Worm (Caenorhabditis elegans) whole organism, mixed stage, embryonic: ENCODE measurements around the gene C36A4.10.
"Not testable (repeated sequence)": the region's sequence is repeated elsewhere in the genome, so short reads cannot be mapped to it uniquely, and the experiment has no call there.

Experiments used
- bed-3 ChIP-seq: fragments of 200-800 bp; sonication (Bioruptor generic); optimal IDR thresholded peaks from 3 replicates; lab custom pipeline; 2018; ENCODE audit warnings: mild to moderate bottlenecking, missing genetic modification characterization, moderate library complexity, missing compliant biosample characterization
- blmp-1 ChIP-seq: fragments of 150-350 bp; optimal IDR thresholded peaks from 2 replicates; lab custom pipeline; 2014; ENCODE audit warnings: missing biosample characterization, missing genetic modification characterization
- ceh-39 ChIP-seq: fragments of 150-350 bp; optimal IDR thresholded peaks from 2 replicates; lab custom pipeline; 2014; ENCODE audit warnings: missing biosample characterization, missing genetic modification characterization
- ceh-43 ChIP-seq: fragments of 200-800 bp; sonication (Bioruptor generic); optimal IDR thresholded peaks from 2 replicates; lab custom pipeline; 2018; ENCODE audit warnings: mild to moderate bottlenecking, missing genetic modification characterization, moderate library complexity, missing compliant biosample characterization
- ceh-83 ChIP-seq: fragments of 200-800 bp; sonication (Bioruptor generic); optimal IDR thresholded peaks from 2 replicates; lab custom pipeline; 2018; ENCODE audit warnings: mild to moderate bottlenecking, missing genetic modification characterization, missing compliant biosample characterization
- ces-1 ChIP-seq: fragments of 150-350 bp; optimal IDR thresholded peaks from 2 replicates; lab custom pipeline; 2014; ENCODE audit warnings: missing biosample characterization, missing genetic modification reagents, missing genetic modification characterization
- cnd-1 ChIP-seq: fragments of 200-800 bp; sonication (Bioruptor generic); optimal IDR thresholded peaks from 2 replicates; lab custom pipeline; 2018; ENCODE audit warnings: mild to moderate bottlenecking, missing genetic modification characterization, missing compliant biosample characterization
- drap-1 ChIP-seq: fragments of 200-800 bp; sonication (Bioruptor generic); optimal IDR thresholded peaks from 3 replicates; lab custom pipeline; 2018; ENCODE audit warnings: mild to moderate bottlenecking, missing genetic modification characterization, missing compliant biosample characterization
- elt-1 ChIP-seq: sonication (generic microtip); optimal IDR thresholded peaks from 2 replicates; lab custom pipeline; 2017; ENCODE audit warnings: missing genetic modification characterization, mild to moderate bottlenecking, missing compliant biosample characterization, antibody characterized with exemption, moderate library complexity, borderline replicate concordance; ENCODE audit not compliant: insufficient read depth
- elt-3 ChIP-seq: fragments of 150-350 bp; optimal IDR thresholded peaks from 2 replicates; lab custom pipeline; 2014; ENCODE audit warnings: missing biosample characterization, missing genetic modification characterization
- flh-1 ChIP-seq: fragments of 200-800 bp; sonication (Bioruptor generic); optimal IDR thresholded peaks from 2 replicates; lab custom pipeline; 2018; ENCODE audit warnings: mild to moderate bottlenecking, missing genetic modification characterization, moderate library complexity, missing compliant biosample characterization
- ham-2 ChIP-seq: fragments of 200-800 bp; sonication (Bioruptor generic); optimal IDR thresholded peaks from 2 replicates; lab custom pipeline; 2018; ENCODE audit warnings: mild to moderate bottlenecking, missing genetic modification characterization, missing compliant biosample characterization
- hlh-1 ChIP-seq: fragments of 150-350 bp; optimal IDR thresholded peaks from 2 replicates; lab custom pipeline; 2014; ENCODE audit warnings: missing biosample characterization, missing genetic modification reagents, missing genetic modification characterization
- lsy-2 ChIP-seq: fragments of 150-350 bp; optimal IDR thresholded peaks from 2 replicates; lab custom pipeline; 2014; ENCODE audit warnings: missing biosample characterization, missing genetic modification characterization
- mep-1 ChIP-seq: fragments of 150-350 bp; optimal IDR thresholded peaks from 2 replicates; lab custom pipeline; 2017; ENCODE audit warnings: missing biosample characterization, missing genetic modification reagents, missing genetic modification characterization, inconsistent platforms
- mls-2 ChIP-seq: sonication (generic microtip); optimal IDR thresholded peaks from 2 replicates; lab custom pipeline; 2016; ENCODE audit warnings: mild to moderate bottlenecking, missing genetic modification characterization, moderate library complexity, missing compliant biosample characterization
- nhr-12 ChIP-seq: fragments of 150-350 bp; optimal IDR thresholded peaks from 2 replicates; lab custom pipeline; 2014; ENCODE audit warnings: missing biosample characterization, missing genetic modification characterization
- nhr-76 ChIP-seq: sonication (generic microtip); optimal IDR thresholded peaks from 2 replicates; lab custom pipeline; 2017; ENCODE audit warnings: missing biosample characterization, missing genetic modification characterization
- pha-4 ChIP-seq: fragments of 150-350 bp; optimal IDR thresholded peaks from 2 replicates; lab custom pipeline; 2018; ENCODE audit warnings: missing biosample characterization, missing genetic modification reagents, missing genetic modification characterization
- sem-2 ChIP-seq: fragments of 200-800 bp; sonication (Bioruptor generic); optimal IDR thresholded peaks from 2 replicates; lab custom pipeline; 2018; ENCODE audit warnings: mild to moderate bottlenecking, missing genetic modification characterization, missing compliant biosample characterization
- snpc-4 ChIP-seq: fragments of 150-350 bp; optimal IDR thresholded peaks from 2 replicates; lab custom pipeline; 2014; ENCODE audit warnings: missing biosample characterization, missing genetic modification characterization
- tbx-8 ChIP-seq: fragments of 200-800 bp; sonication (Bioruptor generic); optimal IDR thresholded peaks from 2 replicates; lab custom pipeline; 2018; ENCODE audit warnings: mild to moderate bottlenecking, missing genetic modification characterization, moderate library complexity, missing compliant biosample characterization
- unc-39 ChIP-seq: fragments of 150-350 bp; optimal IDR thresholded peaks from 2 replicates; lab custom pipeline; 2014; ENCODE audit warnings: missing biosample characterization, missing genetic modification characterization
- unc-62 ChIP-seq: fragments of 150-350 bp; optimal IDR thresholded peaks from 2 replicates; lab custom pipeline; 2014; ENCODE audit warnings: missing biosample characterization, missing genetic modification reagents, missing genetic modification characterization
- zip-8 ChIP-seq: fragments of 150-350 bp; optimal IDR thresholded peaks from 2 replicates; lab custom pipeline; 2014; ENCODE audit warnings: missing biosample characterization, missing genetic modification characterization
- ztf-11 ChIP-seq: fragments of 150-350 bp; optimal IDR thresholded peaks from 2 replicates; lab custom pipeline; 2014; ENCODE audit warnings: missing biosample characterization, missing genetic modification characterization

Gene C36A4.10

DNA sequence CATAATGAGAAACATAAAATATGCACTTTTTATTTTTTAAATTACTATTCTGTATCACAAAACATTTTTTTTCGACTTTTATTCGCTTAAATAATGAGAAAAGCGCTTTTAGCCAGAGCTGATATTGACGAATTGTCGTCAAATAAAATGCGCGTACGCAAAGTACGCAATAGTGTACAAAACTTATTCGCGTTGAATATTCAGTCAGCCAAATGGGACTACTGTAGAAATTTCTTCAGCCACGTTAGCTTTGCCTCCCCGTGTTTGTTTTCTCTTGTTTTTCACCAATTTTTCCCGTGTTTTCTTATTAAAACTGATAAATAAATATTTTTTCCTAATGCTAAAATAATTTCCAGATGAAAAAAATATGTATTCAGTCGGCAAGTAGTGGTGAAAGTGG is 25.7 kb upstream of the C36A4.10 start:
- TF ChIP-seq lsy-2 = peak; percentile 88
- TF ChIP-seq, all 35 proteins: peak for 1; not testable (repeated sequence) for 34

DNA sequence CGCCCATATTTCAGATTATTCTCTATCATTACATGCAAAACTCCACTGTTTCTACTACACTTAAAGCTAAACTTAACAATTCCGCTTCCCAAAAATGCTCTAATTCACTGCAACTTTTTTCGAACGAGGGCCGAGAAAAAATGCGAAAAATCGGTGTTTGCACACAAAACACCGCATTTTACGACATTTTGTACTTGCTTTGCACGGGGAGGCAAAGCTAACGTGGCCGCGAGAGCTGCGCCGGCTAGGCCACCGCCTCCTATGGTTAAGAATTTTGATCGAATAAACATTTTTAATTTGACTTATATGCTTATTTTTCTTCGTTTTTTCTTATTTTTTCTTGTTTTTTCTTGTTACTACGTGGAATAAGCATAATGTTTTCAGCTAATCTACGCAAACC is 23.6 kb upstream of the C36A4.10 start:
- TF ChIP-seq lsy-2 = peak; percentile 52

- not testable (repeated sequence) for TF ChIP-seq flh-1, tbx-8, bed-3 (GFP tag; lab: Kevin White, UChicago)
Measured at ce11 chrIII:3852030-3852579, 20.8 kb upstream of the C36A4.10 start, which contains the start of gene cyp-25A4. TSS of gene cyp-25A4 (minus strand) at chrIII:3852080.

DNA sequence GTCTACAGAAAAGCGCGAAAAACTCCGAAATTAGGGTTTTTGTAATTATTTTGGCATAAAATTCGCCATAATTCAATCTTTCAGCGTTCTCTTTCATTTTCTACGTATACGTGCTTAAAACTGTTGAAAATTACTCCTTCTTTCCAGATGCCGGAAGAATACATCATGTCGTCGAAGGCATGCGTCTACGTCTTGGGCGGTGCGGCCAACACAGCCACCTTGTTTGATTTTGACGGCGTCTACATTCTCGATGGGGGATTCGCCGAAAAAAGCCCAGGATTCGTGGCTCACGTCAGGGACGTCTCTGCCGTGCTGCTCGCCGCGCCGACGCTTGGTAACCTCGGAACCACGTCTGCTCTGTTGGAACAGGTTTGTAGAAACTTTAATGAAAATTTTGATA is 13.5 kb upstream of the C36A4.10 start, which contains the start of gene maph-1.3:
maph-1.3 (plus strand) TSS at position 148 of the 400 bp plus-strand sequence.
- TF ChIP-seq ceh-39; mls-2 (tag; lab: Kevin White, UChicago); pha-4 (tag; lab: Kevin White, UChicago): not testable (repeated sequence)

ce11 chrIII:3843514-3843913 is 12.2 kb upstream of the C36A4.10 start, which contains the start of gene C36A4.4:
TSS of gene C36A4.4 (minus strand) at chrIII:3843614.
- TF ChIP-seq sem-2; nhr-12 (tag; lab: Kevin White, UChicago); drap-1 (GFP tag; lab: Kevin White, UChicago): not testable (repeated sequence)

ce11 chrIII:3840279-3840678 is 9.0 kb upstream of the C36A4.10 start, which contains the start of gene C36A4.11:
TSS of gene C36A4.11 (plus strand) at chrIII:3840579.
- not testable (repeated sequence) for TF ChIP-seq lsy-2; ham-2; unc-62 (GFP tag; lab: Kevin White, UChicago)

DNA sequence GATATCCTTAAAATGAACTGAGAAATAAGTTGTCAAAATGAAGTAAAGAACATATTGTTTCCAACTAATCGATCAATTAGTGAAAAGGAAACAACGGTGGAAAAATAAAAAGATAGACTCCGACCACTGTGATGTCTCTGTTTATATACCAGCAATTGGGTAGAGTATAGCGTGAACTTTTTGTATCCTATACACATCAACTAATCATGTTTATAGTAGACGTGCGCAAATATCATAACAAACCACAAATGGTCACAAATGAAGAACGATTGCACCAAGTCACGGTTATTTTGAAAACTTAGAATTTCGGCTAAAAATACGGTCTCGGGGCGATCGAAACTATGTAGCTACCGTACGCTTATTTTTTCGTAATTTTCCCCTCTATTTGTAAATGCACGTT is 8.4 kb upstream of the C36A4.10 start, which contains the start of gene cyp-25A3:
cyp-25A3 (minus strand) TSS at position 101 of the 400 bp plus-strand sequence.
- TF ChIP-seq unc-39 (tag; lab: Kevin White, UChicago) (no peak), ceh-43 (GFP tag; lab: Kevin White, UChicago) (no peak), ztf-11 (tag; lab: Kevin White, UChicago) (no peak), blmp-1 (tag; lab: Kevin White, UChicago) (no peak), mep-1 (tag; lab: Kevin White, UChicago) (no peak), ceh-83 (GFP tag; lab: Kevin White, UChicago) (no peak), unc-62 (GFP tag; lab: Kevin White, UChicago) (no peak), pha-4 (tag; lab: Kevin White, UChicago) (no peak), lsy-2 (no peak), zip-8 (no peak)

DNA sequence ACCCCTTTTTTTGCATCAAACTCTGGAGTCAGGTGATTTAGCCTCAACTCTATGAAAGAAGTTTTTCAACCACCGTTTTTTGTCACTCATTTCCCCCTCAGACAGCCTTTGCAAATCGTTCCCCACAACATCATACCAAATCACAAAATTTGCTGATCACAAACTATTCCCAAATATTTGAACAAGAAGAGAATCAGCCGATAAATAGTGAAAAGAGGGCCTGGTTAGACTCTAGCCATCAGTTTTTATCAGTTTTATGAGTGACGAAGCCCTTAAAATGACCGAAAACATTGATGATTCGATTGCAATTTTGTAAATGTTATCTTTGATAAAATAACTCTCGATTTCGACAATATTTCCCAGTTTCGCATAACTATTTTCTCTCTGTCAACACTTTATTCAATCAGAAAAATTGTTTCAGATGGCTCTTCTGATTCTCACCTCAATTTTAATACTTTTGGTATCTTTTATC is 3.6 kb upstream of the C36A4.10 start, which contains the start of gene cyp-25A2:
cyp-25A2 (plus strand) TSS at position 422 of the 472 bp plus-strand sequence.
- no peak for TF ChIP-seq blmp-1 (tag; lab: Kevin White, UChicago)
- TF ChIP-seq elt-1 (tag; lab: Kevin White, UChicago) = no peak
- no peak for TF ChIP-seq tbx-8 (GFP tag; lab: Kevin White, UChicago)
- no peak for TF ChIP-seq nhr-76 (tag; lab: Kevin White, UChicago)
- TF ChIP-seq ces-1 (GFP tag; lab: Kevin White, UChicago) = no peak
- TF ChIP-seq cnd-1 (tag; lab: Kevin White, UChicago) = no peak
- TF ChIP-seq pha-4 (tag; lab: Kevin White, UChicago) = no peak
- no peak for TF ChIP-seq unc-39 (tag; lab: Kevin White, UChicago)
- TF ChIP-seq elt-3 = no peak
- no peak for TF ChIP-seq unc-62 (GFP tag; lab: Kevin White, UChicago)
- no peak for TF ChIP-seq snpc-4 (tag; lab: Kevin White, UChicago)
- TF ChIP-seq hlh-1 (tag; lab: Kevin White, UChicago) = no peak
- no peak for TF ChIP-seq sem-2
- TF ChIP-seq bed-3 (GFP tag; lab: Kevin White, UChicago) = no peak
